Worm (Caenorhabditis elegans): ENCODE data around the gene F54D10.5.

DNA sequence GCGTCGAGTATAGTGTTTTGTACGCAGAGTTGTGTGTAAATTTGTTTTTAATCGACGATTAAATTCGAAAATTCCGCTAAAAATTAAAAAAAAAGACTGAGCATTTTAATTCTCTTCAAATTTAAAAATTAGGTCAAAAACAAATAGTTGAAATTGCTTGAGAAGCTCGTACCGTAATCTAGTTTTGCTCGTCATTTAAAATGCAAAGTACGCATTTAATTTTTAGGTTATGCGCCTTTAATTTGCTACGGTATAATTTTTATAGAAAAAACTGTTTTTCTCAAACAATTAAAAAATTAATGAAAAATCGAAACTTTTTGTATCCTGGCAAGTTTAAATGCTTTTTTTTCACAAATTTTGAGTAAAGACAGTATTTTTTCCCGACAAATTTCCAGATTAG, 666 bp upstream of the F54D10.5 start:
- TF ChIP-seq lin-38 (GFP tag; IDR thresholded peaks at IDR 0.05) (0 out of 2 replicates have a peak, but pooled peaks have one; percentile 12), pqm-1 (tag; optimal IDR thresholded peaks at IDR 0.05) (no peak), Y48G9A.11 (GFP tag; IDR thresholded peaks at IDR 0.05) (no peak), F37D6.2 (tag; optimal IDR thresholded peaks at IDR 0.05) (no peak), ceh-82 (tag; optimal IDR thresholded peaks at IDR 0.05) (no peak), mdt-29 (GFP tag; IDR thresholded peaks at IDR 0.05) (no peak), ztf-11 (tag; optimal IDR thresholded peaks at IDR 0.05) (no peak), hlh-30 (tag; optimal IDR thresholded peaks at IDR 0.05; ENCODE audit: insufficient read depth) (no peak)
